In the genomic region with DNA sequence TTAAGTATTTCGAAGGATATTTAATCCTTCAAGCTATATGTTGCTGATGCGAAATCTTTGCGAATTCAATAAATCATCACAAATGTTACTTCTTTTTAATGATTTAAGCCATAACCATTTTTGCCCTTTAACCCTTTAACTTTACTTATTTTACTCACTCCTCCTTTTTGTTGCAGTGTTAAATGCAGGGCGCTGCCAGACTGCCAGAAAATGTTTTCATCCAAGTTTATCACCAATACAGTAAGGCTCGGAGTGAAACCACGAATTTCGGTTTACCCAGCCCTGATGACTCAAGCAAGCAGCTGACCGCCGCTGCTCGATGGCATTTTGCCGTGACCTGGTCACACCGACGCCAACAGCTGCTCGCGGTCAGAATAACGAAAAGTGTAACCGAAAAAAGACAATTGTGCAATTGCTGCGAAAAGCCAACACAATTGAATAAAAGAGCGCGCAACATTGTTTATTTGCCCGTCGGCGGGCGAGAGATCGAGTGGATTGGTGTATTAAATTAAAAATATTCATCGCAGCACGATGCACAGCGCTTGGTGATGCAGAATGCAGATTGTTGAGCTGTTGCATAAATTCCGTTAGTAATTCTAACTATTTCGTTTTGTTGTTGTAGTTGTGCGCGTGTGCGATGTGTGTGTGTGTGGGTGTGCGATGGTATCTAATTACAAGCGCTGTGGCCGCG, we compare ENCODE assay signal across 1 fruit fly cellular context.
TF ChIP-seq lines count a peak whose summit lies in the region.

A gene (plus strand): TSS at position 329 of the 691 bp plus-strand sequence.

TF ChIP-seq in whole organism, embryonic, 481 proteins besides CTCF, POLR2A, EP300 and RAD21 (continued from another document and continues in another):
- no peak for TF ChIP-seq CG12104 (GFP tag; optimal IDR thresholded peaks at IDR 0.05; lab: Kevin White, UChicago)
- TF ChIP-seq jumu (GFP tag; optimal IDR thresholded peaks at IDR 0.05; lab: Kevin White, UChicago): peak; percentile 80
- peak; percentile 79 for TF ChIP-seq CG4282 (GFP tag; optimal IDR thresholded peaks at IDR 0.05; lab: Kevin White, UChicago)
- TF ChIP-seq CG6689 (GFP tag; IDR thresholded peaks at IDR 0.05; lab: Robert Waterston, UW): peak; percentile 55
- TF ChIP-seq CG1602 (GFP tag; optimal IDR thresholded peaks at IDR 0.05; lab: Kevin White, UChicago): peak; percentile 70
- peak; percentile 86 for TF ChIP-seq NC2β (GFP tag; optimal IDR thresholded peaks at IDR 0.05; lab: Kevin White, UChicago)
- TF ChIP-seq Elba2 (GFP tag; optimal IDR thresholded peaks at IDR 0.05; lab: Kevin White, UChicago): peak; percentile 62
- TF ChIP-seq pan (optimal IDR thresholded peaks at IDR 0.05; lab: Kevin White, UChicago): no peak
- TF ChIP-seq pan (GFP tag; optimal IDR thresholded peaks at IDR 0.05 in 1 of 2, IDR thresholded peaks at IDR 0.05 in 1 of 2): peak in 1 of 2 experiments; percentile 83
- TF ChIP-seq CG11504 (tag; optimal IDR thresholded peaks at IDR 0.05; lab: Kevin White, UChicago): peak; percentile 80
- TF ChIP-seq CG1603 (tag; optimal IDR thresholded peaks at IDR 0.05; lab: Kevin White, UChicago): peak; percentile 94
- TF ChIP-seq ken (GFP tag; IDR thresholded peaks at IDR 0.05; lab: Robert Waterston, UW): peak; percentile 84
- TF ChIP-seq zen (tag; optimal IDR thresholded peaks at IDR 0.05; lab: Kevin White, UChicago): peak; percentile 92
- peak; percentile 66 for TF ChIP-seq Jarid2 (GFP tag; optimal IDR thresholded peaks at IDR 0.05; lab: Kevin White, UChicago)
- TF ChIP-seq sens (GFP tag; lab: Kevin White, UChicago): peak; percentile 91
- no peak for TF ChIP-seq lbe (GFP tag; optimal IDR thresholded peaks at IDR 0.05; lab: Kevin White, UChicago)
- peak; percentile 62 for TF ChIP-seq CG10979 (tag; optimal IDR thresholded peaks at IDR 0.05; lab: Kevin White, UChicago)
- peak; percentile 84 for TF ChIP-seq unpg (GFP tag; optimal IDR thresholded peaks at IDR 0.05; lab: Kevin White, UChicago)
- TF ChIP-seq Usf (GFP tag; optimal IDR thresholded peaks at IDR 0.05; lab: Kevin White, UChicago): peak; percentile 3
- TF ChIP-seq hb (GFP tag; IDR thresholded peaks at IDR 0.05; lab: Robert Waterston, UW; ENCODE audit: partially characterized antibody): no peak
- peak; percentile 46 for TF ChIP-seq CG34376 (GFP tag; optimal IDR thresholded peaks at IDR 0.05; lab: Kevin White, UChicago)
- TF ChIP-seq D19A (tag; optimal IDR thresholded peaks at IDR 0.05; lab: Kevin White, UChicago): peak; percentile 60
- peak; percentile 48 for TF ChIP-seq Dref (GFP tag; IDR thresholded peaks at IDR 0.05; lab: Robert Waterston, UW)
- no peak for TF ChIP-seq jigr1 (GFP tag; IDR thresholded peaks at IDR 0.05; lab: Robert Waterston, UW)
- TF ChIP-seq slp2 (GFP tag; optimal IDR thresholded peaks at IDR 0.05; lab: Kevin White, UChicago): peak; percentile 69
- TF ChIP-seq dmrt11E (tag; optimal IDR thresholded peaks at IDR 0.05; lab: Kevin White, UChicago): peak; percentile 35
- peak; percentile 60 for TF ChIP-seq CG18011 (GFP tag; optimal IDR thresholded peaks at IDR 0.05; lab: Kevin White, UChicago)
- no peak for TF ChIP-seq CG2129 (GFP tag; IDR thresholded peaks at IDR 0.05; lab: Robert Waterston, UW; ENCODE audit: partially characterized antibody)
- TF ChIP-seq nom (GFP tag; optimal IDR thresholded peaks at IDR 0.05; lab: Kevin White, UChicago): no peak
- TF ChIP-seq CG18262 (tag; optimal IDR thresholded peaks at IDR 0.05; lab: Kevin White, UChicago): peak; percentile 69
- no peak for TF ChIP-seq fd102C (GFP tag; optimal IDR thresholded peaks at IDR 0.05; lab: Kevin White, UChicago)
- peak; percentile 68 for TF ChIP-seq CG6254 (GFP tag; optimal IDR thresholded peaks at IDR 0.05; lab: Kevin White, UChicago)
- peak; percentile 52; the same call in 1 of the 2 replicates for TF ChIP-seq CG6272 (GFP tag; IDR thresholded peaks at IDR 0.05; lab: Robert Waterston, UW)
- peak; percentile 68 for TF ChIP-seq E2f2 (GFP tag; IDR thresholded peaks at IDR 0.05; lab: Robert Waterston, UW)
- TF ChIP-seq H2.0 (GFP tag; IDR thresholded peaks at IDR 0.05; lab: Robert Waterston, UW): peak; percentile 66
- no peak for TF ChIP-seq odd (GFP tag; optimal IDR thresholded peaks at IDR 0.05; lab: Kevin White, UChicago)
- TF ChIP-seq CG10321 (GFP tag; IDR thresholded peaks at IDR 0.05; lab: Robert Waterston, UW): peak; percentile 54
- TF ChIP-seq Sox100B (GFP tag; optimal IDR thresholded peaks at IDR 0.05; lab: Kevin White, UChicago): no peak
- TF ChIP-seq pita (GFP tag; optimal IDR thresholded peaks at IDR 0.05; lab: Kevin White, UChicago): peak; percentile 90
- peak; percentile 75 for TF ChIP-seq dm (GFP tag; optimal IDR thresholded peaks at IDR 0.05; lab: Kevin White, UChicago)
- peak; percentile 73 for TF ChIP-seq CG7839 (tag; optimal IDR thresholded peaks at IDR 0.05; lab: Kevin White, UChicago)
- TF ChIP-seq da (GFP tag; optimal IDR thresholded peaks at IDR 0.05; lab: Kevin White, UChicago): peak; percentile 67
- TF ChIP-seq tx (GFP tag; optimal IDR thresholded peaks at IDR 0.05; lab: Kevin White, UChicago): peak; percentile 84
- TF ChIP-seq Hsf (GFP tag; optimal IDR thresholded peaks at IDR 0.05; lab: Kevin White, UChicago): peak; percentile 82
- peak; percentile 65 for TF ChIP-seq wdn (GFP tag; IDR thresholded peaks at IDR 0.05; lab: Robert Waterston, UW)
- TF ChIP-seq sug (tag; optimal IDR thresholded peaks at IDR 0.05; lab: Kevin White, UChicago): peak; percentile 70
- TF ChIP-seq CG10209 (GFP tag; optimal IDR thresholded peaks at IDR 0.05; lab: Kevin White, UChicago): peak; percentile 66
- peak; percentile 83 for TF ChIP-seq CG3281 (GFP tag; optimal IDR thresholded peaks at IDR 0.05; lab: Kevin White, UChicago)
- peak; percentile 62 for TF ChIP-seq Six4 (GFP tag; optimal IDR thresholded peaks at IDR 0.05; lab: Kevin White, UChicago)
- TF ChIP-seq Bgb (GFP tag; IDR thresholded peaks at IDR 0.05; lab: Robert Waterston, UW; ENCODE audit: partially characterized antibody): peak; percentile 62
- TF ChIP-seq Bdp1 (GFP tag; optimal IDR thresholded peaks at IDR 0.05; lab: Kevin White, UChicago): peak; percentile 66
- TF ChIP-seq CG9437 (GFP tag; optimal IDR thresholded peaks at IDR 0.05; lab: Kevin White, UChicago): peak; percentile 36
- no peak for TF ChIP-seq Fer2 (tag; optimal IDR thresholded peaks at IDR 0.05; lab: Kevin White, UChicago)
- peak; percentile 67 for TF ChIP-seq HLH3B (GFP tag; IDR thresholded peaks at IDR 0.05; lab: Robert Waterston, UW)
- peak; percentile 44 for TF ChIP-seq CG1529 (GFP tag; optimal IDR thresholded peaks at IDR 0.05; lab: Kevin White, UChicago)
- TF ChIP-seq crp (GFP tag; optimal IDR thresholded peaks at IDR 0.05; lab: Kevin White, UChicago): peak; percentile 99 to 100
- peak; percentile 55 for TF ChIP-seq Optix (GFP tag; IDR thresholded peaks at IDR 0.05; lab: Robert Waterston, UW)
- no peak for TF ChIP-seq CG5180 (GFP tag; optimal IDR thresholded peaks at IDR 0.05; lab: Kevin White, UChicago)
- peak; percentile 67 for TF ChIP-seq ttk (GFP tag; IDR thresholded peaks at IDR 0.05; lab: Robert Waterston, UW)
- peak; percentile 55; the same call in 1 of the 2 replicates for TF ChIP-seq gsb (GFP tag; IDR thresholded peaks at IDR 0.05; lab: Robert Waterston, UW)
- TF ChIP-seq CG18764 (GFP tag; optimal IDR thresholded peaks at IDR 0.05; lab: Kevin White, UChicago): peak; percentile 72
- peak; percentile 36; the same call in 1 of the 2 replicates for TF ChIP-seq inv (GFP tag; IDR thresholded peaks at IDR 0.05; lab: Robert Waterston, UW; ENCODE audit: partially characterized antibody)
- TF ChIP-seq E2f1 (GFP tag; IDR thresholded peaks at IDR 0.05; lab: Robert Waterston, UW): peak; percentile 60
- TF ChIP-seq gt (GFP tag; IDR thresholded peaks at IDR 0.05; lab: Robert Waterston, UW): 0 out of 2 replicates have a peak, but pooled peaks have one; percentile 27
- TF ChIP-seq CHES-1-like (GFP tag; optimal IDR thresholded peaks at IDR 0.05; lab: Kevin White, UChicago): peak; percentile 86
- TF ChIP-seq CG12391 (tag; optimal IDR thresholded peaks at IDR 0.05; lab: Kevin White, UChicago): peak; percentile 81
- TF ChIP-seq nerfin-1 (tag; optimal IDR thresholded peaks at IDR 0.05; lab: Kevin White, UChicago): peak; percentile 94
- no peak for TF ChIP-seq eve (GFP tag; optimal IDR thresholded peaks at IDR 0.05; lab: Kevin White, UChicago)
- peak; percentile 38 for TF ChIP-seq CG10959 (GFP tag; IDR thresholded peaks at IDR 0.05; lab: Robert Waterston, UW)
- peak; percentile 50 for TF ChIP-seq fd96Cb (tag; optimal IDR thresholded peaks at IDR 0.05; lab: Kevin White, UChicago)
- TF ChIP-seq CG7928 (GFP tag; optimal IDR thresholded peaks at IDR 0.05; lab: Kevin White, UChicago): peak; percentile 99
- TF ChIP-seq row (GFP tag; IDR thresholded peaks at IDR 0.05; lab: Robert Waterston, UW): peak; percentile 74
- peak; percentile 74 for TF ChIP-seq emc (GFP tag; optimal IDR thresholded peaks at IDR 0.05; lab: Kevin White, UChicago)
- TF ChIP-seq dimm (GFP tag; IDR thresholded peaks at IDR 0.05; lab: Robert Waterston, UW): no peak
- peak in 1 of 3 experiments; percentile 82 for TF ChIP-seq Stat92E (GFP tag; optimal IDR thresholded peaks at IDR 0.05; lab: Kevin White, UChicago)
- TF ChIP-seq az2 (GFP tag; optimal IDR thresholded peaks at IDR 0.05; lab: Kevin White, UChicago): peak; percentile 83
- no peak for TF ChIP-seq danr (GFP tag; IDR thresholded peaks at IDR 0.05; lab: Robert Waterston, UW)
- peak; percentile 80 for TF ChIP-seq gem (tag; optimal IDR thresholded peaks at IDR 0.05; lab: Kevin White, UChicago)
- peak; percentile 77 for TF ChIP-seq CG34422 (GFP tag; IDR thresholded peaks at IDR 0.05; lab: Robert Waterston, UW)
- TF ChIP-seq HLH54F (GFP tag; optimal IDR thresholded peaks at IDR 0.05; lab: Kevin White, UChicago): peak; percentile 84
- TF ChIP-seq dpn (GFP tag; optimal IDR thresholded peaks at IDR 0.05; lab: Kevin White, UChicago): peak; percentile 84 to 90
- peak; percentile 72 for TF ChIP-seq CG10366 (GFP tag; IDR thresholded peaks at IDR 0.05; lab: Robert Waterston, UW)
- TF ChIP-seq sim (GFP tag; IDR thresholded peaks at IDR 0.05; lab: Robert Waterston, UW): peak; percentile 49; the same call in 1 of the 2 replicates
- TF ChIP-seq CG14860 (GFP tag; IDR thresholded peaks at IDR 0.05; lab: Robert Waterston, UW; ENCODE audit: partially characterized antibody): 0 out of 3 replicates have a peak, but pooled peaks have one; percentile 32
- peak; percentile 45; the same call in 2 of the 3 replicates for TF ChIP-seq B-H1 (GFP tag; IDR thresholded peaks at IDR 0.05; lab: Robert Waterston, UW)
- peak; percentile 81 for TF ChIP-seq ems (GFP tag; optimal IDR thresholded peaks at IDR 0.05; lab: Kevin White, UChicago)
- peak; percentile 42 for TF ChIP-seq MTF-1 (GFP tag; optimal IDR thresholded peaks at IDR 0.05; lab: Kevin White, UChicago; ENCODE audit: borderline replicate concordance)
- peak; percentile 58 for TF ChIP-seq oc (tag; optimal IDR thresholded peaks at IDR 0.05; lab: Kevin White, UChicago)
- TF ChIP-seq h (optimal IDR thresholded peaks at IDR 0.05; lab: Kevin White, UChicago): no peak
- peak; percentile 13; the same call in 1 of the 2 replicates for TF ChIP-seq CG4360 (GFP tag; IDR thresholded peaks at IDR 0.05; lab: Robert Waterston, UW)
- TF ChIP-seq CG11093 (GFP tag; IDR thresholded peaks at IDR 0.05; lab: Robert Waterston, UW): 0 out of 3 replicates have a peak, but pooled peaks have one; percentile 29
- peak; percentile 65 for TF ChIP-seq Dp (GFP tag; optimal IDR thresholded peaks at IDR 0.05; lab: Kevin White, UChicago)
- TF ChIP-seq Vsx1 (GFP tag; optimal IDR thresholded peaks at IDR 0.05; lab: Kevin White, UChicago): peak; percentile 23
- no peak for TF ChIP-seq CG10543 (GFP tag; optimal IDR thresholded peaks at IDR 0.05; lab: Kevin White, UChicago)
- TF ChIP-seq fru (optimal IDR thresholded peaks at IDR 0.05; lab: Kevin White, UChicago): no peak
- peak; percentile 70 for TF ChIP-seq Sox102F (GFP tag; optimal IDR thresholded peaks at IDR 0.05; lab: Kevin White, UChicago)
- TF ChIP-seq CG6175 (GFP tag; IDR thresholded peaks at IDR 0.05; lab: Robert Waterston, UW): peak; percentile 54; the same call in 1 of the 3 replicates
- TF ChIP-seq CG8359 (GFP tag; optimal IDR thresholded peaks at IDR 0.05; lab: Kevin White, UChicago; ENCODE audit: borderline replicate concordance): no peak
- peak; percentile 54 for TF ChIP-seq CG7271 (tag; optimal IDR thresholded peaks at IDR 0.05; lab: Kevin White, UChicago)
- TF ChIP-seq Doc2 (GFP tag; IDR thresholded peaks at IDR 0.05; lab: Robert Waterston, UW): no peak
- peak; percentile 1 for TF ChIP-seq CG6854 (GFP tag; optimal IDR thresholded peaks at IDR 0.05; lab: Kevin White, UChicago)
- peak; percentile 75 for TF ChIP-seq CG3163 (GFP tag; optimal IDR thresholded peaks at IDR 0.05; lab: Kevin White, UChicago)
- peak; percentile 62 for TF ChIP-seq CG12236 (GFP tag; optimal IDR thresholded peaks at IDR 0.05; lab: Kevin White, UChicago)
- peak; percentile 66 for TF ChIP-seq CG4617 (GFP tag; optimal IDR thresholded peaks at IDR 0.05; lab: Kevin White, UChicago; ENCODE audit: borderline replicate concordance)
- TF ChIP-seq Adf1 (GFP tag; IDR thresholded peaks at IDR 0.05; lab: Robert Waterston, UW): peak; percentile 54; the same call in 1 of the 2 replicates
- TF ChIP-seq ATbp (GFP tag; optimal IDR thresholded peaks at IDR 0.05; lab: Kevin White, UChicago): peak; percentile 61
- peak; percentile 78 for TF ChIP-seq CoRest (tag; optimal IDR thresholded peaks at IDR 0.05; lab: Kevin White, UChicago)
- no peak for TF ChIP-seq CG10431 (GFP tag; optimal IDR thresholded peaks at IDR 0.05; lab: Kevin White, UChicago)
- TF ChIP-seq CG17361 (GFP tag; IDR thresholded peaks at IDR 0.05; lab: Robert Waterston, UW): peak; percentile 67
- TF ChIP-seq zf30C (GFP tag; optimal IDR thresholded peaks at IDR 0.05; lab: Kevin White, UChicago): peak; percentile 99
- TF ChIP-seq pzg (GFP tag; optimal IDR thresholded peaks at IDR 0.05; lab: Kevin White, UChicago): peak; percentile 98
- TF ChIP-seq CG43689 (GFP tag; IDR thresholded peaks at IDR 0.05; lab: Robert Waterston, UW): no peak
- peak; percentile 39 for TF ChIP-seq exex (tag; optimal IDR thresholded peaks at IDR 0.05; lab: Kevin White, UChicago)
- TF ChIP-seq seq (GFP tag; IDR thresholded peaks at IDR 0.05; lab: Robert Waterston, UW): 0 out of 2 replicates have a peak, but pooled peaks have one; percentile 35
- TF ChIP-seq Sin3A (optimal IDR thresholded peaks at IDR 0.05; lab: Kevin White, UChicago): peak; percentile 33
- TF ChIP-seq CG3407 (GFP tag; optimal IDR thresholded peaks at IDR 0.05; lab: Kevin White, UChicago): peak; percentile 41
- TF ChIP-seq usp (GFP tag; optimal IDR thresholded peaks at IDR 0.05; lab: Kevin White, UChicago): no peak
- TF ChIP-seq CG7357 (GFP tag; IDR thresholded peaks at IDR 0.05; lab: Robert Waterston, UW): peak; percentile 8; the same call in 1 of the 3 replicates
- TF ChIP-seq CG4424 (GFP tag; optimal IDR thresholded peaks at IDR 0.05; lab: Kevin White, UChicago): peak; percentile 80
- no peak for TF ChIP-seq dan (GFP tag; IDR thresholded peaks at IDR 0.05; lab: Robert Waterston, UW)
